Fruit fly (Drosophila melanogaster) whole organism, pupa: ENCODE measurements around the gene CG31515.

Experiments
- CG17806 ChIP-seq: fragments of 200-800 bp; sonication (Bioruptor generic); optimal IDR thresholded peaks from 2 replicates; lab custom pipeline; 2018; ENCODE audit warnings: missing biosample characterization, mild to moderate bottlenecking, missing genetic modification characterization, moderate library complexity
- CG32121 ChIP-seq: fragments of 200-800 bp; sonication (Bioruptor generic); IDR thresholded peaks from 2 replicates; pipeline ENCODE4 v1.3.6; 2022; ENCODE audit warnings: missing biosample characterization, missing genetic modification characterization
- Pif1A ChIP-seq: fragments of 200-800 bp; sonication (Bioruptor generic); optimal IDR thresholded peaks from 3 replicates; lab custom pipeline; 2016; ENCODE audit warnings: missing biosample characterization, missing genetic modification characterization

dm6 chr3R:23347432-23348305 is 41.0 kb downstream of the CG31515 start, which contains the start of gene PolE1:
- no peak for TF ChIP-seq Pif1A (GFP tag; lab: Kevin White, UChicago)
- TF ChIP-seq CG32121 (GFP tag; lab: Robert Waterston, UW): no peak
- no peak for TF ChIP-seq CG17806 (tag; lab: Kevin White, UChicago)
